Fruit fly (Drosophila melanogaster) Kc167 (cell line): ENCODE measurements around the gene CG4278.

ENCODE experiments used
- Myc ChIP-seq: fragments of >200 bp; optimal IDR thresholded peaks from 2 replicates; lab custom pipeline; 2017; ENCODE audit warnings: missing external identifiers
- Sin3A ChIP-seq: fragments of >200 bp; optimal IDR thresholded peaks from 2 replicates; lab custom pipeline; 2018; ENCODE audit warnings: missing external identifiers
- psq ChIP-seq: fragments of >200 bp; optimal IDR thresholded peaks from 2 replicates; lab custom pipeline; 2017; ENCODE audit warnings: missing external identifiers

- TF ChIP-seq Myc (lab: Kevin White, UChicago) (no peak), psq (lab: Kevin White, UChicago) (no peak), Sin3A (no peak)
Observed at dm6 chr2L:16282856-16283255, 44.0 kb upstream of the CG4278 start.
